Worm (Caenorhabditis elegans): ENCODE data around the gene F20E11.18.

DNA sequence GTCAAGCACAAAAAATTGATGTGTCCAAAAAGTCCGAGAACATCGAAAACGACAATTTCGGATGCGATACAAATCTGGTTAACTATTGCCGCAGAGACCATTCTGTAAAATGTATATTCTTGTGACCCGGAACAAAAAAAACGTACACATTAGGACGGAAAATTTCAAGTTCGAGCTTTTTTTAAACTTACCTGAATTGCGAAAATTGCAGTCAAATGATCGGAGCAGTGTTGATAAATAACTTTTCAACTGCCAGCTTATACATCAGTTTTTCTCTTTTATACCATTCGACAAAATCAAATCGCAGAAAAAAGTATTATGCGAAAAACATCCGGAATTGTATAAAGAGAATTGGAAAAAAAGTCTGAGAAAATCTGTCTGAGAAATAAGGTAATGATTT, 1.9 kb upstream of the F20E11.18 start, which contains the start of gene srsx-2:
- TF ChIP-seq nhr-11 (tag; optimal IDR thresholded peaks at IDR 0.05), result no peak
- TF ChIP-seq fos-1 (tag; optimal IDR thresholded peaks at IDR 0.05), result no peak
- TF ChIP-seq ama-1 (optimal IDR thresholded peaks at IDR 0.05), result no peak
- no peak for TF ChIP-seq nhr-76 (tag; optimal IDR thresholded peaks at IDR 0.05)
- TF ChIP-seq elt-3 (tag; optimal IDR thresholded peaks at IDR 0.05), result no peak
- TF ChIP-seq nfya-1 (tag; optimal IDR thresholded peaks at IDR 0.05; ENCODE audit: insufficient read depth), result no peak
- no peak for TF ChIP-seq nhr-12 (tag; optimal IDR thresholded peaks at IDR 0.05)
- no peak for TF ChIP-seq elt-2 (tag; optimal IDR thresholded peaks at IDR 0.05)
- TF ChIP-seq nhr-43 (tag; optimal IDR thresholded peaks at IDR 0.05; ENCODE audit: poor library complexity, severe bottlenecking), result no peak
- no peak for TF ChIP-seq zag-1 (tag; optimal IDR thresholded peaks at IDR 0.05)
- no peak for TF ChIP-seq pqm-1 (tag; optimal IDR thresholded peaks at IDR 0.05)
